Worm (Caenorhabditis elegans): ENCODE data around the gene vha-8.

DNA sequence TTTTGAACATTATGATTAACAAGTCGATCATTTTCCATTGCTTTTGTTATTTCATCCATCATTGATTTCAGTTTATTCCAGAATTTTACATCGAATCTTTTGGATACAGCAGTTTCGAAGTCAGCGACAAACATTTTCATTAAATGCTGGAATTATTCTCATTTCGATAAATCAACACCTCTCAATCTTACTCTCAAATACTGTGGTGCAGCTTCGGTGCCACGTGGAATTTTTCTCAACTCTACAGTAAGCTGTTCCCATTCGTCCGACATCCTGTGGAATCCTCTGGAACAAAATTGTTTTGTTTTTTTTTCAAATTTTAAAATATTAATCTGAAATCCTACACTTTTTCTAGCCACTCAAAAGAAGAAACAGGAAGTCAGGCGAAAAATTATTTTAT, 48.7 kb upstream of the vha-8 start, which contains the start of gene smg-7:
- TF ChIP-seq him-1 (tag; optimal IDR thresholded peaks at IDR 0.05) (no peak), dao-5 (tag; optimal IDR thresholded peaks at IDR 0.05) (no peak), W03F9.2 (tag; optimal IDR thresholded peaks at IDR 0.05) (no peak)

All from whole organism, L4/young adult.